Fruit fly (Drosophila melanogaster): ENCODE results near the gene Tango4.

The Tango4 gene

dm6 chrX:12034713-12035112, 13.8 kb downstream of the Tango4 start (continued):
- TF ChIP-seq CG7357 (GFP tag; IDR thresholded peaks at IDR 0.05): no peak
- TF ChIP-seq CG18599 (GFP tag; optimal IDR thresholded peaks at IDR 0.05): no peak
- TF ChIP-seq CG2202 (tag; optimal IDR thresholded peaks at IDR 0.05): no peak
- TF ChIP-seq CG3407 (GFP tag; optimal IDR thresholded peaks at IDR 0.05): no peak
- TF ChIP-seq CG14050 (GFP tag; IDR thresholded peaks at IDR 0.05): no peak
- no peak for TF ChIP-seq CG6765 (GFP tag; optimal IDR thresholded peaks at IDR 0.05)
- 0 out of 4 replicates have a peak, but pooled peaks have one; percentile 22 for TF ChIP-seq Dll (GFP tag; IDR thresholded peaks at IDR 0.05; ENCODE audit: partially characterized antibody)
- TF ChIP-seq ttk (GFP tag; IDR thresholded peaks at IDR 0.05): no peak
- no peak for TF ChIP-seq Meics (GFP tag; optimal IDR thresholded peaks at IDR 0.05)
- TF ChIP-seq zfh1 (GFP tag; IDR thresholded peaks at IDR 0.05): no peak
- TF ChIP-seq CG2199 (GFP tag; IDR thresholded peaks at IDR 0.05): no peak
- TF ChIP-seq bigmax (GFP tag; optimal IDR thresholded peaks at IDR 0.05): no peak
- TF ChIP-seq CG14965 (GFP tag; optimal IDR thresholded peaks at IDR 0.05; ENCODE audit: borderline replicate concordance): no peak
- no peak for TF ChIP-seq Sin3A (optimal IDR thresholded peaks at IDR 0.05)
- peak; percentile 73 for TF ChIP-seq HLH4C (GFP tag; IDR thresholded peaks at IDR 0.05; ENCODE audit: partially characterized antibody)
- peak; percentile 53; the same call in 1 of the 3 replicates for TF ChIP-seq CG14860 (GFP tag; IDR thresholded peaks at IDR 0.05; ENCODE audit: partially characterized antibody)
- no peak for TF ChIP-seq Xbp1 (GFP tag; optimal IDR thresholded peaks at IDR 0.05)
- no peak for TF ChIP-seq Dip3 (GFP tag; optimal IDR thresholded peaks at IDR 0.05)
- peak; percentile 66; the same call in 1 of the 2 replicates for TF ChIP-seq tna (GFP tag; IDR thresholded peaks at IDR 0.05; ENCODE audit: partially characterized antibody)
- no peak for TF ChIP-seq cwo (GFP tag; optimal IDR thresholded peaks at IDR 0.05)
- no peak for TF ChIP-seq gsb (GFP tag; IDR thresholded peaks at IDR 0.05)
- TF ChIP-seq Atf6 (GFP tag; IDR thresholded peaks at IDR 0.05): no peak
- no peak for TF ChIP-seq CG6689 (GFP tag; IDR thresholded peaks at IDR 0.05)
- no peak for TF ChIP-seq sima (GFP tag; optimal IDR thresholded peaks at IDR 0.05)

- TF ChIP-seq ro (GFP tag; IDR thresholded peaks at IDR 0.05) (no peak), CG14050 (GFP tag; IDR thresholded peaks at IDR 0.05) (no peak), Fer1 (GFP tag; optimal IDR thresholded peaks at IDR 0.05) (no peak), trh (GFP tag; optimal IDR thresholded peaks at IDR 0.05) (no peak), lov (optimal IDR thresholded peaks at IDR 0.05) (no peak), lov (GFP tag; IDR thresholded peaks at IDR 0.05) (no peak), Kr (GFP tag; optimal IDR thresholded peaks at IDR 0.05) (no peak), CG13123 (GFP tag; optimal IDR thresholded peaks at IDR 0.05) (no peak), CTCF (GFP tag; optimal IDR thresholded peaks at IDR 0.05) (peak; percentile 93), CG30431 (GFP tag; optimal IDR thresholded peaks at IDR 0.05) (no peak), CrebB (tag; optimal IDR thresholded peaks at IDR 0.05) (no peak), pros (GFP tag; optimal IDR thresholded peaks at IDR 0.05) (no peak), Pdp1 (GFP tag; optimal IDR thresholded peaks at IDR 0.05) (peak in 1 of 2 experiments; percentile 79), CG7556 (GFP tag; optimal IDR thresholded peaks at IDR 0.05) (no peak), CG7839 (tag; optimal IDR thresholded peaks at IDR 0.05) (no peak), lmd (GFP tag; IDR thresholded peaks at IDR 0.05) (no peak), sim (GFP tag; IDR thresholded peaks at IDR 0.05) (no peak), CG11560 (tag; IDR thresholded peaks at IDR 0.05) (no peak), Adf1 (GFP tag; IDR thresholded peaks at IDR 0.05) (no peak), crc (GFP tag; optimal IDR thresholded peaks at IDR 0.05) (no peak), zfh1 (GFP tag; IDR thresholded peaks at IDR 0.05) (no peak), CG11504 (tag; optimal IDR thresholded peaks at IDR 0.05) (peak; percentile 17), CG5180 (GFP tag; optimal IDR thresholded peaks at IDR 0.05) (no peak), E2f2 (GFP tag; IDR thresholded peaks at IDR 0.05) (no peak), grn (GFP tag; optimal IDR thresholded peaks at IDR 0.05) (no peak), CG12236 (GFP tag; optimal IDR thresholded peaks at IDR 0.05) (no peak), CG12769 (tag; optimal IDR thresholded peaks at IDR 0.05) (no peak), Dp (GFP tag; optimal IDR thresholded peaks at IDR 0.05) (peak; percentile 17), CG3995 (GFP tag; optimal IDR thresholded peaks at IDR 0.05) (no peak), H15 (GFP tag; IDR thresholded peaks at IDR 0.05) (no peak), vfl (GFP tag; optimal IDR thresholded peaks at IDR 0.05) (no peak)
Observed at dm6 chrX:12035207-12035606, 14.3 kb downstream of the Tango4 start.

Data from whole organism, embryonic.